Worm (Caenorhabditis elegans): Measurements from ENCODE around the gene F22D3.4.

DNA sequence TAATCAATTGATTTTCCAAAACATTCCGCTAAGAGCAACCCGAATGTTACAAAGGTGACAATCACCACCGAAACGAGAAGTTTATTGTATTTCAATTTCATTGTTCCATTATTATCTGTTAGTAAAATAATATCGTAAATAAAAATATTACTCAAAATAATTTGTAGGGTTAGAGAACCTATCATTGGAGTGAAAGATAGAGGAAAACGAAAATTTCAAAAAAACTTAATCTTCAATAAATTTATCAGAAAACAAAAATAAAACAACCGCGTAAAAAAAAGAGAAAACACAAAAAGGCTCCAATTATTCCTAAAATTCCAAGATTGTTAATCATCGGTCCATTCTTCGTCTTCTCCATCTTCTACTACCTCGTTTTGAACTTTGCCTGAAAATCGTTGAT lies 38.2 kb upstream of the F22D3.4 start, which contains the start of gene tra-2:
- no peak for TF ChIP-seq W03F9.2 (tag; optimal IDR thresholded peaks at IDR 0.05)
- TF ChIP-seq dao-5 (tag; optimal IDR thresholded peaks at IDR 0.05): no peak
- TF ChIP-seq him-1 (tag; optimal IDR thresholded peaks at IDR 0.05): no peak

Measured in whole organism, L4/young adult.